Worm (Caenorhabditis elegans) whole organism, L1 larva: ENCODE measurements around the gene ttc-39B.
A peak's percentile ranks its signal among the peaks of the same experiment; 100 is the strongest.

Experiments
- C04F5.9 ChIP-seq: sonication (generic microtip); optimal IDR thresholded peaks from 2 replicates; lab custom pipeline; 2016; ENCODE audit warnings: missing genetic modification characterization, missing compliant biosample characterization
- C16A3.4 ChIP-seq: fragments of 150-350 bp; optimal IDR thresholded peaks from 2 replicates; lab custom pipeline; 2014; ENCODE audit warnings: missing biosample characterization, missing genetic modification characterization
- aly-2 ChIP-seq: fragments of 150-350 bp; optimal IDR thresholded peaks from 2 replicates; lab custom pipeline; 2014; ENCODE audit warnings: missing biosample characterization, missing genetic modification characterization
- ama-1 ChIP-seq: fragments of 150-350 bp; optimal IDR thresholded peaks from 2 replicates; lab custom pipeline; 2014
- ceh-63 ChIP-seq: fragments of 200-800 bp; sonication (Bioruptor generic); optimal IDR thresholded peaks from 2 replicates; lab custom pipeline; 2018; ENCODE audit warnings: mild to moderate bottlenecking, missing genetic modification characterization, missing compliant biosample characterization
- ceh-8 ChIP-seq: fragments of 200-800 bp; sonication (Bioruptor generic); optimal IDR thresholded peaks from 2 replicates; lab custom pipeline; 2018; ENCODE audit warnings: mild to moderate bottlenecking, missing genetic modification characterization, moderate library complexity, missing compliant biosample characterization
- ceh-82 ChIP-seq, 3 experiments: fragments of 150-350 bp in 1 of 3; sonication (generic microtip) in 2 of 3; optimal IDR thresholded peaks; 2 replicates each; lab custom pipeline; 2014 to 2017; ENCODE audit warnings: missing biosample characterization in 3 of 3, missing genetic modification characterization in 3 of 3
- ceh-88 ChIP-seq: fragments of 200-800 bp; sonication (Bioruptor generic); IDR thresholded peaks from 2 replicates; pipeline ENCODE4 v1.3.6; 2022; ENCODE audit warnings: missing genetic modification characterization, missing compliant biosample characterization
- dpl-1 ChIP-seq, 3 experiments: fragments of 150-350 bp in 2 of 3; sonication (generic microtip) in 1 of 3; optimal IDR thresholded peaks; 2 replicates each; lab custom pipeline; 2014 to 2017; ENCODE audit warnings: missing biosample characterization in 3 of 3, missing genetic modification characterization in 3 of 3, missing genetic modification reagents in 3 of 3
- dsc-1 ChIP-seq: sonication (generic microtip); optimal IDR thresholded peaks from 2 replicates; lab custom pipeline; 2016; ENCODE audit warnings: mild to moderate bottlenecking, missing genetic modification characterization, missing compliant biosample characterization
- efl-1 ChIP-seq, 4 experiments: fragments of 150-350 bp; optimal IDR thresholded peaks in 3 of 4; peaks in 1 of 4; 1 replicate in 1 of 4; 2 replicates in 3 of 4; lab custom pipeline; 2014; ENCODE audit warnings: missing biosample characterization in 2 of 4, missing genetic modification characterization in 2 of 4, missing genetic modification reagents in 2 of 4
- efl-3 ChIP-seq: fragments of 200-800 bp; sonication (Bioruptor generic); optimal IDR thresholded peaks from 2 replicates; lab custom pipeline; 2018; ENCODE audit warnings: mild to moderate bottlenecking, missing genetic modification characterization, missing compliant biosample characterization
- elt-2 ChIP-seq: sonication (generic microtip); optimal IDR thresholded peaks from 2 replicates; lab custom pipeline; 2016; ENCODE audit warnings: missing genetic modification characterization, mild to moderate bottlenecking, inconsistent platforms, missing compliant biosample characterization, missing genetic modification reagents
- ets-5 ChIP-seq: fragments of 200-800 bp; sonication (Bioruptor generic); IDR thresholded peaks from 2 replicates; pipeline ENCODE4 v1.3.6; 2022; ENCODE audit warnings: missing genetic modification characterization, missing compliant biosample characterization
- fkh-10 ChIP-seq: sonication (generic microtip); optimal IDR thresholded peaks from 2 replicates; lab custom pipeline; 2017; ENCODE audit warnings: missing biosample characterization, missing genetic modification reagents, missing genetic modification characterization
- fkh-8 ChIP-seq: sonication (generic microtip); optimal IDR thresholded peaks from 2 replicates; lab custom pipeline; 2016; ENCODE audit warnings: mild to moderate bottlenecking, missing genetic modification characterization, missing compliant biosample characterization
- fos-1 ChIP-seq: fragments of 150-350 bp; optimal IDR thresholded peaks from 2 replicates; lab custom pipeline; 2014; ENCODE audit warnings: missing biosample characterization, missing genetic modification characterization
- hlh-17 ChIP-seq: fragments of 200-800 bp; sonication (Bioruptor generic); optimal IDR thresholded peaks from 2 replicates; lab custom pipeline; 2018; ENCODE audit warnings: missing genetic modification characterization, mild to moderate bottlenecking, missing compliant biosample characterization, moderate library complexity, borderline replicate concordance
- irx-1 ChIP-seq: sonication (generic microtip); optimal IDR thresholded peaks from 2 replicates; lab custom pipeline; 2016; ENCODE audit warnings: missing genetic modification characterization, missing compliant biosample characterization
- isw-1 ChIP-seq: fragments of 200-800 bp; sonication (Bioruptor generic); IDR thresholded peaks from 2 replicates; pipeline ENCODE4 v1.3.6; 2022; ENCODE audit warnings: missing genetic modification characterization, missing compliant biosample characterization
- lin-13 ChIP-seq: fragments of 150-350 bp; optimal IDR thresholded peaks from 2 replicates; lab custom pipeline; 2014; ENCODE audit warnings: missing biosample characterization, missing genetic modification reagents, missing genetic modification characterization
- lin-14 ChIP-seq: fragments of 200-800 bp; sonication (Bioruptor generic); optimal IDR thresholded peaks from 2 replicates; lab custom pipeline; 2018; ENCODE audit warnings: mild to moderate bottlenecking, missing genetic modification characterization, moderate library complexity, missing compliant biosample characterization
- lin-15B ChIP-seq: fragments of 150-350 bp; sonication (generic microtip); optimal IDR thresholded peaks from 3 replicates; lab custom pipeline; 2014; ENCODE audit warnings: missing biosample characterization, missing genetic modification characterization
- lin-35 ChIP-seq, 2 experiments: fragments of 150-350 bp; optimal IDR thresholded peaks; 2 replicates each; lab custom pipeline; 2014; ENCODE audit warnings: missing biosample characterization in 2 of 2, missing genetic modification characterization in 2 of 2, missing genetic modification reagents in 2 of 2
- lsy-2 ChIP-seq, 2 experiments: fragments of 150-350 bp; optimal IDR thresholded peaks; 2 replicates each; lab custom pipeline; 2014; ENCODE audit warnings: missing biosample characterization in 2 of 2, missing genetic modification characterization in 2 of 2
- mab-9 ChIP-seq: fragments of 200-800 bp; sonication (Bioruptor generic); IDR thresholded peaks from 2 replicates; pipeline ENCODE4 v1.3.6; 2022; ENCODE audit warnings: missing genetic modification reagents, missing genetic modification characterization, missing compliant biosample characterization
- mdl-1 ChIP-seq, 2 experiments: fragments of 150-350 bp; optimal IDR thresholded peaks; 2 replicates each; lab custom pipeline; 2014 to 2017; ENCODE audit warnings: missing biosample characterization in 2 of 2, missing genetic modification characterization in 2 of 2, inconsistent platforms in 1 of 2
- mep-1 ChIP-seq: fragments of 150-350 bp; optimal IDR thresholded peaks from 2 replicates; lab custom pipeline; 2014; ENCODE audit warnings: missing biosample characterization, missing genetic modification characterization
- nhr-11 ChIP-seq: fragments of 150-350 bp; optimal IDR thresholded peaks from 2 replicates; lab custom pipeline; 2014; ENCODE audit warnings: missing biosample characterization, missing genetic modification characterization
- nhr-237 ChIP-seq: fragments of 150-350 bp; optimal IDR thresholded peaks from 2 replicates; lab custom pipeline; 2014; ENCODE audit warnings: missing biosample characterization, missing genetic modification characterization
- nhr-47 ChIP-seq: sonication (generic microtip); optimal IDR thresholded peaks from 2 replicates; lab custom pipeline; 2016; ENCODE audit warnings: mild to moderate bottlenecking, missing genetic modification characterization, moderate library complexity, missing compliant biosample characterization
- nhr-71 ChIP-seq: sonication (generic microtip); optimal IDR thresholded peaks from 2 replicates; lab custom pipeline; 2016; ENCODE audit warnings: mild to moderate bottlenecking, missing genetic modification characterization, moderate library complexity, missing compliant biosample characterization
- nhr-76 ChIP-seq: sonication (generic microtip); optimal IDR thresholded peaks from 2 replicates; lab custom pipeline; 2017; ENCODE audit warnings: missing biosample characterization, missing genetic modification characterization
- nhr-77 ChIP-seq: fragments of 150-350 bp; optimal IDR thresholded peaks from 2 replicates; lab custom pipeline; 2014; ENCODE audit warnings: missing biosample characterization, missing genetic modification characterization
- nhr-84 ChIP-seq: sonication (generic microtip); optimal IDR thresholded peaks from 2 replicates; lab custom pipeline; 2017; ENCODE audit warnings: missing biosample characterization, missing genetic modification characterization
- nhr-85 ChIP-seq: sonication (generic microtip); peaks from one replicate; lab custom pipeline; 2016; ENCODE audit warnings: missing genetic modification characterization, inconsistent platforms, missing compliant biosample characterization
- pax-3 ChIP-seq: fragments of 200-800 bp; sonication (Bioruptor generic); optimal IDR thresholded peaks from 2 replicates; lab custom pipeline; 2018; ENCODE audit warnings: mild to moderate bottlenecking, missing genetic modification characterization, moderate library complexity, missing compliant biosample characterization
- pqm-1 ChIP-seq: sonication (generic microtip); optimal IDR thresholded peaks from 3 replicates; lab custom pipeline; 2017; ENCODE audit warnings: missing biosample characterization, missing genetic modification characterization
- skn-1 ChIP-seq: fragments of 150-350 bp; optimal IDR thresholded peaks from 2 replicates; lab custom pipeline; 2014; ENCODE audit warnings: missing biosample characterization, missing genetic modification characterization
- swsn-7 ChIP-seq: sonication (generic microtip); optimal IDR thresholded peaks from 2 replicates; lab custom pipeline; 2016; ENCODE audit warnings: missing genetic modification characterization, missing compliant biosample characterization
- tbx-2 ChIP-seq: sonication (generic microtip); optimal IDR thresholded peaks from 2 replicates; lab custom pipeline; 2016; ENCODE audit warnings: missing genetic modification characterization, missing compliant biosample characterization
- unc-30 ChIP-seq: sonication (generic microtip); optimal IDR thresholded peaks from 2 replicates; lab custom pipeline; 2017; ENCODE audit warnings: missing biosample characterization, missing genetic modification characterization
- unc-86 ChIP-seq: sonication (generic microtip); optimal IDR thresholded peaks from 2 replicates; lab custom pipeline; 2016; ENCODE audit warnings: missing genetic modification characterization, missing compliant biosample characterization
- zip-4 ChIP-seq: fragments of 200-800 bp; sonication (Bioruptor generic); optimal IDR thresholded peaks from 2 replicates; lab custom pipeline; 2018; ENCODE audit warnings: mild to moderate bottlenecking, missing genetic modification characterization, moderate library complexity, missing compliant biosample characterization

The ttc-39B gene

DNA sequence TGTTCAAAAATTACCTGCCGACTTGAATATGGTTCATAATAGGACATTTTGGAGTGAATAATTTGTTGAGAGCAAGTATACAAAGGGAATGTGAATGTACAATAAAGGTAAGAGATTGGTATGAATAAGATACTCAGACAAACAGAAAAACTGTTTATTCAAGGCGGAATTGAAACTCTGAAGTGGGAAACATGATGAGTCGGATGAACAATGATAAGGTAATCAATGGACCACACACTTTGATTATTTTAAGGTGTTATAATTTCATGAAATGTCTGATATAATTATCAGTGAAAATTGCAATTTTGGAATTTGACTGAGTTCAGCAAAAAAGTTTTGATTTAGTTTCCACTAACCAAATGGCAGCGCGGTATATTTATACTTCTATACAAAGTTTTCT lies 5.7 kb upstream of the ttc-39B start:
- TF ChIP-seq ceh-82 (tag; optimal IDR thresholded peaks at IDR 0.05; lab: Kevin White, UChicago), result no peak
- no peak for TF ChIP-seq fkh-10 (GFP tag; lab: Kevin White, UChicago)
- TF ChIP-seq pax-3, result no peak
- TF ChIP-seq elt-2 (tag; lab: Kevin White, UChicago), result peak; percentile 57
- peak in 1 of 2 experiments; percentile 6 for TF ChIP-seq lin-35 (GFP tag; optimal IDR thresholded peaks at IDR 0.05; lab: Kevin White, UChicago)
- no peak for TF ChIP-seq ets-5 (GFP tag; lab: Robert Waterston, UW)

DNA sequence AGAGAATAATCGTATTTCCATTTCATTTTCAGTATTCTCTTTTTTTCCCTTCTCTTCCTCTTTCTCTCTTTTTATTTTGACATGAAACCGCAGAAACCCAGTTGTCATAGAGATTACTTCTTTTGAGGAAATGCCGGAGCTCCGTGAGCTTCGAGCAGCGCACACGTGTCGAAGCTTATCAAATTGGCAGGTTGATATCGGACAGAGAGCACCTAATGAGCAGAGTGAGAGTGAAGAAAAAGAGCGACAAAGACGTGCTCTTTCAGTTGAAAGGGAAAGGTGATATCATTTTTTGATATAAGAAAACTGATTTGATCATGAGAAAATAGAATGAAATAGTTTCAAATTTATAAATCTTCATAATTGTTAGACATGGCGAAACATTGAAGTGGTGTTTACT lies 1.6 kb upstream of the ttc-39B start, which contains the start of gene C32D5.14:
C32D5.14 (plus strand) TSS at position 131 of the 400 bp plus-strand sequence.
- TF ChIP-seq nhr-11 (tag; lab: Kevin White, UChicago) (peak; percentile 6), efl-1 (optimal IDR thresholded peaks at IDR 0.05; lab: Kevin White, UChicago) (no peak), efl-1 (GFP tag; optimal IDR thresholded peaks at IDR 0.05 in 1 of 2; lab: Kevin White, UChicago) (peak in 1 of 2 experiments; percentile 88), elt-2 (tag; lab: Kevin White, UChicago) (peak; percentile 17), nhr-47 (peak; percentile 15), pax-3 (peak; percentile 35), nhr-71 (tag; lab: Kevin White, UChicago) (peak; percentile 46), pqm-1 (tag; lab: Kevin White, UChicago) (peak; percentile 41), dsc-1 (tag; lab: Kevin White, UChicago) (peak; percentile 31), hlh-17 (GFP tag; lab: Kevin White, UChicago) (no peak), irx-1 (no peak), skn-1 (tag; lab: Kevin White, UChicago) (no peak), fkh-8 (tag; lab: Kevin White, UChicago) (peak; percentile 89)
- TF ChIP-seq, all 84 proteins: peak for 9

DNA sequence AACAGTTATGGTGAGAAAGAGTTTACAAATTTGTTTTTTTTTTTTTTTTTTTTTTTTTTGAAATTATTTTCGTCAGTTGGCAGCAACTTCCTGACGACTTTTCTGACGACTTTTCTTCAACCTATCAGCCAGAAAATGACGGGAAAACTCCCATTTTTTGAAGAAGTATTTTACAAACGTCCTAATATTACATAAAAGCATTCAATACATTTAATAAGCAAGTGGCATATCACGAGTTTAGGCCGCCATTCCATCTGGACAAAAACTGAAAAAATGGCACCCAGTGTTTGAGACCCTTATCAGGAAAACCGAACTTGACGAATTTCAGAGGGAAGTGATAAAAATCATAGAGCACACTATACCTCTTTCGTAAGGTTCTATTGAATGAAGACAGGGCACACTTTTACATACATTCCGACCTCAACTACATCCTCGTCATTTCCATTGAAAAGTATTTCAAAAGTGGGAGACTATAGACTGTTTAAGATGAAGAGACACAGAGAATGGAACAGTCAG lies 1.0 kb upstream of the ttc-39B start:
- TF ChIP-seq elt-2 (tag; lab: Kevin White, UChicago), result peak; percentile 46
- TF ChIP-seq nhr-84 (tag; lab: Kevin White, UChicago), result no peak
- no peak for TF ChIP-seq efl-1 (optimal IDR thresholded peaks at IDR 0.05; lab: Kevin White, UChicago)
- peak in 1 of 2 experiments; percentile 90 for TF ChIP-seq efl-1 (GFP tag; optimal IDR thresholded peaks at IDR 0.05 in 1 of 2; lab: Kevin White, UChicago)
- TF ChIP-seq lin-35 (GFP tag; optimal IDR thresholded peaks at IDR 0.05; lab: Kevin White, UChicago), result peak in 1 of 2 experiments; percentile 7
- TF ChIP-seq dpl-1 (GFP tag; optimal IDR thresholded peaks at IDR 0.05; lab: Kevin White, UChicago), result no peak
- no peak for TF ChIP-seq skn-1 (tag; lab: Kevin White, UChicago)
- TF ChIP-seq lin-14, result peak; percentile 0
- no peak for TF ChIP-seq C16A3.4

DNA sequence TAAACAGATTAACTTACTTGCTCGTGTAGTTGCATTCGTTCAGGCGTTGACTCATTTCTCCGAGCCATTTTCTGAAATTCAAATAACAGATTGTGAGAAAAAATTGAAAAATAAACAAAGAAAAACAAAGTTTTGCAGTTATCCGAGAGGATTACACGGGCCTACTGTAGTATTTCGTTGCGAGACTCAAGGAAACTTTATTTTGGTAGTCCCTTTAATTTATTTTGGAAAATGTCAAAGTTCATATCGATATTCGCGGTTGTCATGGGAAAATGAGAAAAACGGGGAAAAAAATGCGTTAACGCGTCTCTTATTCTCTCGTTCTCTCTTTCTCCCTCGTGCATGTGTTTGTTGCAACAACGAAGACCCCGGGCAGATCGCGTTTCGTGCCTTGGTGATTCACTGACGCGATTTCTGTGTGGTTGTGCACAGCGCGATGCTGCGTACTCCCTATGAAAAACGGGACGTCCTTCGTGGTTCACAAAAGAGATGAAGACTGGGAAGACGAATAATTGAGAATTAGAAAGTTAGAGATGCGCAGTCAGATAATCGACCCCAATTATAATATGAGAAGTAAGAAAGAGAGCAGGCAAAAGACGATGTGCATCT lies 2.5 kb downstream of the ttc-39B start, which contains the start of gene set-4:
set-4 (minus strand) TSS at position 120 of the 609 bp plus-strand sequence.
- TF ChIP-seq ceh-63 (GFP tag; lab: Kevin White, UChicago) (no peak), ceh-88 (peak; percentile 70), lin-15B (tag; lab: Kevin White, UChicago) (peak; percentile 76), nhr-237 (peak; percentile 60), swsn-7 (tag; lab: Kevin White, UChicago) (peak; percentile 96), mep-1 (tag; lab: Kevin White, UChicago) (peak; percentile 97), ceh-8 (peak; percentile 86), zip-4 (GFP tag; lab: Kevin White, UChicago) (peak; percentile 70), ceh-82 (tag; optimal IDR thresholded peaks at IDR 0.05; lab: Kevin White, UChicago) (peak; percentile 85 to 96 (median 92)), nhr-76 (tag; lab: Kevin White, UChicago) (no peak), nhr-85 (tag; lab: Kevin White, UChicago) (peak; percentile 97), mdl-1 (tag; optimal IDR thresholded peaks at IDR 0.05; lab: Kevin White, UChicago) (peak; percentile 40 to 93), unc-30 (tag; lab: Kevin White, UChicago) (no peak), skn-1 (tag; lab: Kevin White, UChicago) (peak; percentile 85), lsy-2 (tag; optimal IDR thresholded peaks at IDR 0.05; lab: Kevin White, UChicago) (peak; percentile 94 to 95), fos-1 (peak; percentile 95), aly-2 (peak; percentile 65), tbx-2 (tag; lab: Kevin White, UChicago) (peak; percentile 95), ama-1 (lab: Kevin White, UChicago) (peak; percentile 32), C04F5.9 (tag; lab: Kevin White, UChicago) (peak; percentile 82), dsc-1 (tag; lab: Kevin White, UChicago) (peak; percentile 95), efl-3 (no peak), isw-1 (GFP tag; lab: Robert Waterston, UW) (peak; percentile 89), nhr-77 (tag; lab: Kevin White, UChicago) (peak; percentile 92), mab-9 (peak; percentile 71), unc-86 (tag; lab: Kevin White, UChicago) (peak; percentile 96), lin-13 (GFP tag; lab: Kevin White, UChicago) (peak; percentile 89)
